Worm (Caenorhabditis elegans) whole organism, mixed stage, embryonic: Measurements from ENCODE around the gene T19D12.10.

Experiments used
- ceh-39 ChIP-seq: fragments of 150-350 bp; optimal IDR thresholded peaks from 2 replicates; lab custom pipeline; 2014; ENCODE audit warnings: missing biosample characterization, missing genetic modification characterization
- ces-1 ChIP-seq: fragments of 150-350 bp; optimal IDR thresholded peaks from 2 replicates; lab custom pipeline; 2014; ENCODE audit warnings: missing biosample characterization, missing genetic modification reagents, missing genetic modification characterization

DNA sequence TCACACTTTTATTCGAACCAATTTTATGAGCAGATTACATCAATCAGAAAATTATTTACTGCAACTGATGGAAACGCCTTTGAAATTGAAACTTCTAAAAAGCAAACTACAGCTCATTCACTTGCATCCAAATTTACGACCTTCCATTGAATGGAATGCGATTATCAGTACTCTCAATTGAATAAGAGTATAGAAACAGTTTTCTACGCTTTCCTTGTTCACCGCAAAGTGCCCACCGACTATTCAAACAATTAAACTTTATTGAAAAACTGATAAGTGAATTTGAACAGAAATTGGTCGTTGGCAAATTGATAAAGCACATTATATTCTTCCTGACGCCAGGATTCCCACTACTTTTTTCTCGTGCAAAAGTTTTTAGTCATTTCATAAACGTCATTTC is 7.2 kb upstream of the T19D12.10 start:
- TF ChIP-seq ceh-39 (tag; lab: Kevin White, UChicago) (no peak), ces-1 (GFP tag; lab: Kevin White, UChicago) (no peak)
